Worm (Caenorhabditis elegans): ENCODE measurements around the gene nhr-58.

- no peak for TF ChIP-seq pes-1 (GFP tag; IDR thresholded peaks at IDR 0.05)
- TF ChIP-seq scrt-1 (GFP tag; IDR thresholded peaks at IDR 0.05), result no peak
- no peak for TF ChIP-seq tbx-11 (GFP tag; IDR thresholded peaks at IDR 0.05)
- no peak for TF ChIP-seq B0310.2 (tag; optimal IDR thresholded peaks at IDR 0.05)
- TF ChIP-seq F13C5.2 (tag; optimal IDR thresholded peaks at IDR 0.05), result no peak
- TF ChIP-seq aly-1 (tag; optimal IDR thresholded peaks at IDR 0.05), result no peak
- no peak for TF ChIP-seq ama-1 (optimal IDR thresholded peaks at IDR 0.05)
Measured at ce11 chrV:576070-576469, 44.0 kb downstream of the nhr-58 start, which contains the start of gene K06H6.5.
